Worm (Caenorhabditis elegans): ENCODE data around the gene ZC15.5.
A peak's percentile ranks its signal among the peaks of the same experiment; 100 is the strongest.

Gene ZC15.5

DNA sequence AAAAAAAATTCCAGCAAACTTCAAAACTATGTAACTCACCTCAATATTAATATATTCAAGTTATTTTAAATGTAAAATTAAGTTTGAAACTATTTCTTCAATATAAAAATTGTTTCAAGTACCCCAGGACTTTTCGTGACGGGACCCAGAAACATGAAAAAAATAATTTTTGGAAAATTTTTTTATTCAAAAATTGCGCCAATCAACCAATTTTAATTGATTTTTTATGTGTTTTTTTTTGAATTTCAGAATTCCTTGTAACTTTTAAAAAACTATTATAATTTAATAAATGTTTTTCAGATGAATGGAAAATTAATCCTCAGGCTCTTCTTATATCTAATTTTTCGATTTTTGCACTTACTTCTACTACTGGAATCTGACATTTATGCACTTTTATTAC, at the start of gene ZC15.5:
TSS of gene ZC15.5 (plus strand) at position 301 of the 400 bp plus-strand sequence.
- no peak for TF ChIP-seq unc-62 (GFP tag; optimal IDR thresholded peaks at IDR 0.05)
- no peak for TF ChIP-seq alr-1 (tag; optimal IDR thresholded peaks at IDR 0.05; ENCODE audit: borderline replicate concordance)
- TF ChIP-seq mef-2 (tag; optimal IDR thresholded peaks at IDR 0.05), result no peak
- TF ChIP-seq lin-15B (tag; optimal IDR thresholded peaks at IDR 0.05), result no peak
- TF ChIP-seq nhr-90 (tag; optimal IDR thresholded peaks at IDR 0.05; ENCODE audit: poor library complexity), result no peak
- TF ChIP-seq zag-1 (tag; optimal IDR thresholded peaks at IDR 0.05), result no peak
- TF ChIP-seq mdl-1 (tag; optimal IDR thresholded peaks at IDR 0.05), result no peak
- TF ChIP-seq isw-1 (GFP tag; IDR thresholded peaks at IDR 0.05), result no peak
- TF ChIP-seq aha-1 (tag; optimal IDR thresholded peaks at IDR 0.05), result no peak
- no peak for TF ChIP-seq ceh-63 (GFP tag; optimal IDR thresholded peaks at IDR 0.05)
- TF ChIP-seq irx-1 (tag; optimal IDR thresholded peaks at IDR 0.05), result no peak
- no peak for TF ChIP-seq fos-1 (tag; optimal IDR thresholded peaks at IDR 0.05)
- TF ChIP-seq ets-5 (GFP tag; IDR thresholded peaks at IDR 0.05), result no peak
- TF ChIP-seq unc-30 (tag; optimal IDR thresholded peaks at IDR 0.05), result no peak
- no peak for TF ChIP-seq sptf-1 (tag; optimal IDR thresholded peaks at IDR 0.05)
- no peak for TF ChIP-seq xbp-1 (tag; optimal IDR thresholded peaks at IDR 0.05)
- no peak for TF ChIP-seq sox-4 (tag; optimal IDR thresholded peaks at IDR 0.05)
- no peak for TF ChIP-seq egl-13 (tag; optimal IDR thresholded peaks at IDR 0.05)
- TF ChIP-seq ztf-4 (tag; optimal IDR thresholded peaks at IDR 0.05), result no peak

DNA sequence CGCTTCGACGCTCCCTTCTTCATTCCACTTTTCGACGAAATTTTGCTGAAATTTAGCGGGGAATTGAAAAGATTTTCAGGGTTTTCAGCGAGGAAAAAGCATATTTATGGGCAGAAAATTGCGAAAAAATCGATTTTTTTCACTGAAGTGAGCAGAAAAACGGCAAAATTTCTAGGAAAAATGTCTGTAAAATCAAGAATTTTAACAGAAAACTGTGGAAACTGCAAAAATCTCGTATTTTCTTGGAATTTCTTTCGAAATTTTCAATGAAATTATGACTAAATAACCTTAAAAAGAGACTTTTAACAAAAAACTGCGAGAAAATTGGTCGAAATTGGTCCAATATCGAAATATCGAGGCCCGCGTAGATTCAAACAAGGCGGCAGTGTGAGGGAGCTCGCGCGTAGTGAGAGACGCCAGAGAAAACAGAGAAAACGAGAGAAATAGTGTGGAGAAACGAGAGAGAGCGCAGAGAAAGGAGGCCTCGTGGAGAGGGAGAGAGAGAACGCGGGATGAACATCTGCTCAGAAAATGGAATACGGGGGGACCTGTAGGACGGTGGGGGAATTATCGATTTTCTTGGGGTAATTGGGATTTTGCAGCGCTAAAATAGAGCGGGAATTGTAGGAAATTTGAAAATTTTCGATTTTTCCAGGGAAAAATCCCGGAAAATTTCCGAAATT, 48.2 kb upstream of the ZC15.5 start, which contains the start of gene swsn-1:
TSS of gene swsn-1 (minus strand) at position 51 of the 683 bp plus-strand sequence.
- TF ChIP-seq hlh-4 (tag; optimal IDR thresholded peaks at IDR 0.05) (no peak), C16A3.4 (tag; optimal IDR thresholded peaks at IDR 0.05) (no peak), dsc-1 (tag; optimal IDR thresholded peaks at IDR 0.05) (peak; percentile 29), blmp-1 (tag; optimal IDR thresholded peaks at IDR 0.05) (no peak), ces-1 (GFP tag; optimal IDR thresholded peaks at IDR 0.05) (no peak), snpc-4 (tag; optimal IDR thresholded peaks at IDR 0.05) (no peak), pag-3 (tag; optimal IDR thresholded peaks at IDR 0.05; ENCODE audit: borderline replicate concordance, insufficient read depth) (no peak), grh-1 (GFP tag; IDR thresholded peaks at IDR 0.05) (no peak), dpl-1 (GFP tag; optimal IDR thresholded peaks at IDR 0.05) (peak in 2 of 3 experiments; percentile 35 to 47), nhr-84 (tag; optimal IDR thresholded peaks at IDR 0.05) (no peak), irx-1 (tag; optimal IDR thresholded peaks at IDR 0.05) (peak; percentile 27), mdl-1 (tag; optimal IDR thresholded peaks at IDR 0.05) (peak in 1 of 2 experiments; percentile 56), ceh-82 (tag; optimal IDR thresholded peaks at IDR 0.05) (peak; percentile 30 to 68 (median 41)), hlh-17 (GFP tag; optimal IDR thresholded peaks at IDR 0.05; ENCODE audit: borderline replicate concordance) (no peak), ztf-11 (tag; optimal IDR thresholded peaks at IDR 0.05) (peak in 1 of 2 experiments; percentile 33), unc-98 (GFP tag; IDR thresholded peaks at IDR 0.05) (no peak), nhr-85 (tag) (no peak), aly-2 (tag; optimal IDR thresholded peaks at IDR 0.05) (no peak), vab-15 (tag; optimal IDR thresholded peaks at IDR 0.05) (no peak), pax-3 (tag; optimal IDR thresholded peaks at IDR 0.05) (no peak), lir-3 (tag; optimal IDR thresholded peaks at IDR 0.05; ENCODE audit: poor library complexity) (no peak), xbp-1 (tag; optimal IDR thresholded peaks at IDR 0.05) (peak; percentile 41), snu-23 (GFP tag; optimal IDR thresholded peaks at IDR 0.05) (peak; percentile 62), elt-2 (tag; optimal IDR thresholded peaks at IDR 0.05) (no peak), ztf-4 (tag; optimal IDR thresholded peaks at IDR 0.05) (no peak), hpl-2 (GFP tag; optimal IDR thresholded peaks at IDR 0.05) (no peak), ama-1 (optimal IDR thresholded peaks at IDR 0.05) (no peak), nhr-12 (tag; optimal IDR thresholded peaks at IDR 0.05) (no peak), tbx-2 (tag; optimal IDR thresholded peaks at IDR 0.05) (peak; percentile 61), nhr-77 (tag; optimal IDR thresholded peaks at IDR 0.05) (no peak), lin-35 (GFP tag; optimal IDR thresholded peaks at IDR 0.05) (peak; percentile 37 to 49), lin-13 (GFP tag; optimal IDR thresholded peaks at IDR 0.05) (peak; percentile 21), nhr-20 (tag; optimal IDR thresholded peaks at IDR 0.05) (peak; percentile 44), mab-9 (GFP tag; IDR thresholded peaks at IDR 0.05) (no peak), nhr-90 (tag; optimal IDR thresholded peaks at IDR 0.05; ENCODE audit: poor library complexity) (peak; percentile 37), ceh-63 (GFP tag; optimal IDR thresholded peaks at IDR 0.05) (no peak), isw-1 (GFP tag; IDR thresholded peaks at IDR 0.05) (peak; percentile 57), egl-27 (tag; optimal IDR thresholded peaks at IDR 0.05) (no peak)

Measured in whole organism, L1 larva.